Fruit fly (Drosophila melanogaster): ENCODE measurements around the gene CG45064.

The CG45064 gene

DNA sequence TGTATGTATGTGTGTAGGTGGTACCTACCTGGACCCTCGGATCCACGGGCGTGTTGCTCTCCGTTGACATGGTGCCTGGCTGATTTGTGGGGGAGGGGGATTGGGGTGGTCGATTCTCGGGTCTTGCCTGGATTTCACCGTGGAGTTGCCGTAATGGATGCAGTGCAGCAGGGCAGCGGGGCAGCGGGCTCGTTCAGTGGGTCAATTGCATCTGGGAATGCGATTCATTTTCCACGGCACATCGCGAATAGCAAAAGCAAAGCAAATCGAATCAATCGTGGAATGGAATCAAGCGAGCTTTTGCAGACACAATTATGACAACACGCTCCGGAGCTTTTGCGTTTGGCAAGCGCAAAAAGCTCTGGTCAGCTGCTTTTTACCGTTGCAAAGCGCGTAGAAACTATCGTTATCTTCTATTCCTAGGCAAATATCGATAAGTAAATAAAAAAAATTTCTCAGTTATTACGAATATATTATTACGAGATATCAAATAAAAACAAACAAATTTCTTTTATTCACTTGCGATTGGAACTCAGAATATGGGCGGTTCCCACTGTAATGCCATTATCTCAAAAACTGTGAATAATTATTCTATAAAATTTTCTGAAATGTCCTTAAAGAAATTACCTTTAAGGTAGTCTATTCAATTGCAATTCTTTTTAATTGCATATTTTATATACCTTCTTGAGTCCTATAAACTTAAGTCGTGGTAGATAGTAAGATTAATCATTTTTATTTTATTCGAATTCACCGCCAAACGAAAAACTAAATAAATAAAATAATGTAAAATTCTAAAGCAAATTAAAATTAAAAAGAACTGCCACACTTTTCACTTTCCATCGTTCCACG lies 50.4 kb downstream of the CG45064 start, which contains the start of gene CG14408 (continued):
- no peak for TF ChIP-seq vfl (GFP tag; optimal IDR thresholded peaks at IDR 0.05)
- no peak for TF ChIP-seq Tbp (GFP tag; optimal IDR thresholded peaks at IDR 0.05)
- TF ChIP-seq Hand (GFP tag; optimal IDR thresholded peaks at IDR 0.05): no peak
- TF ChIP-seq CG3065 (GFP tag; optimal IDR thresholded peaks at IDR 0.05): no peak
- TF ChIP-seq vnd (GFP tag; IDR thresholded peaks at IDR 0.05; ENCODE audit: partially characterized antibody): no peak
- peak; percentile 43 for TF ChIP-seq Bgb (GFP tag; IDR thresholded peaks at IDR 0.05; ENCODE audit: partially characterized antibody)
- TF ChIP-seq hkb (optimal IDR thresholded peaks at IDR 0.05): no peak
- no peak for TF ChIP-seq hkb (GFP tag; IDR thresholded peaks at IDR 0.05)
- TF ChIP-seq danr (GFP tag; IDR thresholded peaks at IDR 0.05): no peak
- no peak for TF ChIP-seq bowl (GFP tag; IDR thresholded peaks at IDR 0.05)
- no peak for TF ChIP-seq nmo (GFP tag; optimal IDR thresholded peaks at IDR 0.05)
- peak; percentile 38 for TF ChIP-seq CG2678 (tag; optimal IDR thresholded peaks at IDR 0.05)
- no peak for TF ChIP-seq so (GFP tag; IDR thresholded peaks at IDR 0.05)
- no peak for TF ChIP-seq NFAT (GFP tag; IDR thresholded peaks at IDR 0.05)
- no peak for TF ChIP-seq CG8290 (GFP tag; optimal IDR thresholded peaks at IDR 0.05)
- TF ChIP-seq CG8290 (tag; optimal IDR thresholded peaks at IDR 0.05): peak in 1 of 2 experiments; percentile 2
- TF ChIP-seq CG34376 (GFP tag; optimal IDR thresholded peaks at IDR 0.05): no peak
- TF ChIP-seq Med (GFP tag): no peak
- no peak for TF ChIP-seq CG12071 (GFP tag; optimal IDR thresholded peaks at IDR 0.05)
- TF ChIP-seq CG17612 (GFP tag; IDR thresholded peaks at IDR 0.05): no peak
- TF ChIP-seq HLH3B (GFP tag; IDR thresholded peaks at IDR 0.05): no peak
- no peak for TF ChIP-seq CG11085 (GFP tag; IDR thresholded peaks at IDR 0.05)
- no peak for TF ChIP-seq Fer2 (tag; optimal IDR thresholded peaks at IDR 0.05)
- TF ChIP-seq Rfx (GFP tag; IDR thresholded peaks at IDR 0.05): no peak
- TF ChIP-seq bsh (GFP tag; optimal IDR thresholded peaks at IDR 0.05): no peak
- peak; percentile 28; the same call in 2 of the 3 replicates for TF ChIP-seq CG17361 (GFP tag; IDR thresholded peaks at IDR 0.05)
- no peak for TF ChIP-seq Aef1 (GFP tag; IDR thresholded peaks at IDR 0.05)
- TF ChIP-seq sens (GFP tag): peak; percentile 55
- no peak for TF ChIP-seq ind (GFP tag; optimal IDR thresholded peaks at IDR 0.05)
- no peak for TF ChIP-seq GATAe (GFP tag; conservative IDR thresholded peaks at IDR 0.05)
- TF ChIP-seq E2f2 (GFP tag; IDR thresholded peaks at IDR 0.05): 0 out of 2 replicates have a peak, but pooled peaks have one; percentile 45
- TF ChIP-seq wek (GFP tag; optimal IDR thresholded peaks at IDR 0.05): no peak
- TF ChIP-seq CG31441 (GFP tag; IDR thresholded peaks at IDR 0.05): 0 out of 2 replicates have a peak, but pooled peaks have one; percentile 46
- TF ChIP-seq chif (GFP tag; optimal IDR thresholded peaks at IDR 0.05): no peak
- TF ChIP-seq eve (GFP tag; optimal IDR thresholded peaks at IDR 0.05): no peak
- TF ChIP-seq CG43689 (GFP tag; IDR thresholded peaks at IDR 0.05): no peak
- peak; percentile 12 for TF ChIP-seq CoRest (tag; optimal IDR thresholded peaks at IDR 0.05)
- TF ChIP-seq Ets97D (GFP tag; optimal IDR thresholded peaks at IDR 0.05): no peak
- TF ChIP-seq pum (GFP tag; optimal IDR thresholded peaks at IDR 0.05): no peak
- TF ChIP-seq zf30C (GFP tag; optimal IDR thresholded peaks at IDR 0.05): no peak
- no peak for TF ChIP-seq lab (GFP tag; optimal IDR thresholded peaks at IDR 0.05)
- peak; percentile 59 for TF ChIP-seq crol (GFP tag; IDR thresholded peaks at IDR 0.05)
- TF ChIP-seq en (GFP tag; optimal IDR thresholded peaks at IDR 0.05): no peak
- TF ChIP-seq CG12299 (tag; optimal IDR thresholded peaks at IDR 0.05): no peak
- TF ChIP-seq Ets65A (GFP tag): no peak
- no peak for TF ChIP-seq CG3407 (GFP tag; optimal IDR thresholded peaks at IDR 0.05)
- no peak for TF ChIP-seq dpn (GFP tag; optimal IDR thresholded peaks at IDR 0.05)
- no peak for TF ChIP-seq repo (GFP tag; optimal IDR thresholded peaks at IDR 0.05)
- TF ChIP-seq mirr (GFP tag; optimal IDR thresholded peaks at IDR 0.05): no peak
- no peak for TF ChIP-seq CG1792 (GFP tag; optimal IDR thresholded peaks at IDR 0.05)
- peak; percentile 54 for TF ChIP-seq sna (GFP tag; IDR thresholded peaks at IDR 0.05; ENCODE audit: partially characterized antibody)
